Fruit fly (Drosophila melanogaster): Measurements from ENCODE around the gene Cpr35B.

dm6 chr2L:14417231-14417630, 7.8 kb downstream of the Cpr35B start, which contains the start of gene Pburs:
- TF ChIP-seq Sin3A (optimal IDR thresholded peaks at IDR 0.05), result no peak
- no peak for TF ChIP-seq psq (optimal IDR thresholded peaks at IDR 0.05)
